Fruit fly (Drosophila melanogaster) whole organism, embryonic: ENCODE results near the gene mRpS33.

ENCODE experiments used
- CG17385 ChIP-seq: fragments of 200-800 bp; sonication (Bioruptor generic); optimal IDR thresholded peaks from 3 replicates; lab custom pipeline; 2018; ENCODE audit warnings: missing biosample characterization, mild to moderate bottlenecking, missing genetic modification characterization
- CG18262 ChIP-seq: fragments of 200-800 bp; optimal IDR thresholded peaks from 3 replicates; lab custom pipeline; 2019; ENCODE audit warnings: missing biosample characterization, mild to moderate bottlenecking, missing genetic modification characterization, moderate library complexity
- CG1832 ChIP-seq: fragments of 200-800 bp; sonication (Bioruptor generic); optimal IDR thresholded peaks from 2 replicates; lab custom pipeline; 2017; ENCODE audit warnings: missing biosample characterization, mild to moderate bottlenecking, missing genetic modification characterization, inconsistent platforms
- CG6689 ChIP-seq: fragments of 200-800 bp; sonication (Bioruptor generic); IDR thresholded peaks from 2 replicates; pipeline ENCODE4 v1.3.6; 2022; ENCODE audit warnings: missing biosample characterization, missing genetic modification characterization
- CG8281 ChIP-seq: fragments of 200-800 bp; sonication (Bioruptor generic); optimal IDR thresholded peaks from 2 replicates; lab custom pipeline; 2018; ENCODE audit warnings: missing biosample characterization, mild to moderate bottlenecking, missing genetic modification characterization, moderate library complexity
- E2f1 ChIP-seq: fragments of 200-800 bp; sonication (Bioruptor generic); IDR thresholded peaks from 2 replicates; pipeline ENCODE4 v1.3.6; 2022; ENCODE audit warnings: missing biosample characterization, missing genetic modification characterization
- Hey ChIP-seq: fragments of 200-800 bp; sonication (Bioruptor generic); optimal IDR thresholded peaks from 3 replicates; lab custom pipeline; 2018; ENCODE audit warnings: missing biosample characterization, mild to moderate bottlenecking, missing genetic modification characterization
- emc ChIP-seq: fragments of 200-800 bp; sonication (Bioruptor generic); optimal IDR thresholded peaks from 2 replicates; lab custom pipeline; 2016; ENCODE audit warnings: missing biosample characterization, missing genetic modification characterization
- psq ChIP-seq: fragments of 200-800 bp; sonication (Bioruptor generic); optimal IDR thresholded peaks from 2 replicates; lab custom pipeline; 2017; ENCODE audit warnings: missing biosample characterization, missing genetic modification characterization
- sqz ChIP-seq: fragments of 200-800 bp; sonication (Bioruptor generic); optimal IDR thresholded peaks from 3 replicates; lab custom pipeline; 2018; ENCODE audit warnings: missing biosample characterization, mild to moderate bottlenecking, missing genetic modification characterization
- zen2 ChIP-seq: fragments of 200-800 bp; sonication (Bioruptor generic); IDR thresholded peaks from 3 replicates; pipeline ENCODE4 v1.3.6; 2022; ENCODE audit warnings: missing biosample characterization, missing genetic modification characterization; ENCODE audit not compliant: partially characterized antibody

dm6 chr3R:16389117-16389516 is 47.3 kb downstream of the mRpS33 start:
- TF ChIP-seq CG6689 (GFP tag; lab: Robert Waterston, UW) (no peak), CG17385 (GFP tag; lab: Kevin White, UChicago) (no peak), CG1832 (GFP tag; lab: Kevin White, UChicago) (no peak), Hey (tag; lab: Kevin White, UChicago) (no peak), sqz (GFP tag; lab: Kevin White, UChicago) (no peak), zen2 (GFP tag; lab: Robert Waterston, UW) (no peak), CG18262 (tag; lab: Kevin White, UChicago) (no peak), E2f1 (GFP tag; lab: Robert Waterston, UW) (no peak), CG8281 (no peak), psq (GFP tag; lab: Kevin White, UChicago) (no peak), emc (GFP tag; lab: Kevin White, UChicago) (no peak)
